Worm (Caenorhabditis elegans) whole organism, young adult: ENCODE results near the gene F54F2.9.

Experiments
- B0019.2 ChIP-seq: fragments of 200-800 bp; sonication (Bioruptor generic); conservative IDR thresholded peaks from 2 replicates; pipeline ENCODE4 v1.3.6; 2022; ENCODE audit warnings: missing genetic modification reagents, missing genetic modification characterization, missing compliant biosample characterization
- B0035.1 ChIP-seq: sonication (generic microtip); optimal IDR thresholded peaks from 2 replicates; lab custom pipeline; 2016; ENCODE audit warnings: missing genetic modification characterization, mild to moderate bottlenecking, missing compliant biosample characterization, missing genotype, missing genetic modification reagents
- C17E4.6 ChIP-seq: fragments of 200-800 bp; sonication (Bioruptor generic); IDR thresholded peaks from 2 replicates; pipeline ENCODE4 v1.3.6; 2022; ENCODE audit warnings: missing genetic modification reagents, missing genetic modification characterization, missing compliant biosample characterization
- F37B4.10 ChIP-seq: fragments of 200-800 bp; sonication (Bioruptor generic); IDR thresholded peaks from 2 replicates; pipeline ENCODE4 v1.3.6; 2022; ENCODE audit warnings: missing genetic modification characterization, missing compliant biosample characterization
- F49E8.2 ChIP-seq: sonication (generic microtip); optimal IDR thresholded peaks from 3 replicates; lab custom pipeline; 2017; ENCODE audit warnings: missing genetic modification characterization, mild to moderate bottlenecking, missing compliant biosample characterization, antibody characterized with exemption, moderate library complexity; ENCODE audit not compliant: insufficient read depth
- F52B5.7 ChIP-seq: sonication (generic microtip); optimal IDR thresholded peaks from 2 replicates; lab custom pipeline; 2016; ENCODE audit warnings: mild to moderate bottlenecking, missing genetic modification characterization, missing compliant biosample characterization
- F57C9.4 ChIP-seq: sonication (generic microtip); optimal IDR thresholded peaks from 2 replicates; lab custom pipeline; 2017; ENCODE audit warnings: mild to moderate bottlenecking, missing genetic modification characterization, missing compliant biosample characterization
- K12H6.12 ChIP-seq: fragments of 200-800 bp; sonication (Bioruptor generic); optimal IDR thresholded peaks from 2 replicates; lab custom pipeline; 2018; ENCODE audit warnings: mild to moderate bottlenecking, missing genetic modification characterization, missing compliant biosample characterization
- T07F8.4 ChIP-seq: sonication (generic microtip); optimal IDR thresholded peaks from 2 replicates; lab custom pipeline; 2016; ENCODE audit warnings: mild to moderate bottlenecking, missing genetic modification characterization, moderate library complexity, missing compliant biosample characterization
- Y53F4B.3 ChIP-seq: fragments of 200-800 bp; sonication (Bioruptor generic); IDR thresholded peaks from 2 replicates; pipeline ENCODE4 v1.3.6; 2022; ENCODE audit warnings: missing genetic modification reagents, missing genetic modification characterization, missing compliant biosample characterization
- Y53G8AR.9 ChIP-seq: fragments of 200-800 bp; sonication (Bioruptor generic); conservative IDR thresholded peaks from 2 replicates; pipeline ENCODE4 v1.3.6; 2022; ENCODE audit warnings: missing genetic modification reagents, missing genetic modification characterization, missing compliant biosample characterization
- ZK185.1 ChIP-seq: sonication (generic microtip); optimal IDR thresholded peaks from 2 replicates; lab custom pipeline; 2016; ENCODE audit warnings: mild to moderate bottlenecking, missing genetic modification characterization, missing compliant biosample characterization; ENCODE audit not compliant: poor library complexity, severe bottlenecking
- aptf-3 ChIP-seq: fragments of 200-800 bp; sonication (Bioruptor generic); IDR thresholded peaks from 2 replicates; pipeline ENCODE4 v1.3.6; 2022; ENCODE audit warnings: missing genetic modification characterization, missing compliant biosample characterization
- attf-3 ChIP-seq: fragments of 200-800 bp; sonication (Bioruptor generic); conservative IDR thresholded peaks from 2 replicates; pipeline ENCODE4 v1.3.6; 2022; ENCODE audit warnings: missing genetic modification reagents, missing genetic modification characterization, missing compliant biosample characterization
- attf-6 ChIP-seq: fragments of 200-800 bp; sonication (Bioruptor generic); IDR thresholded peaks from 2 replicates; pipeline ENCODE4 v1.3.6; 2022; ENCODE audit warnings: missing genetic modification reagents, missing genetic modification characterization, missing compliant biosample characterization
- ceh-27 ChIP-seq: fragments of 200-800 bp; sonication (Bioruptor generic); optimal IDR thresholded peaks from 2 replicates; lab custom pipeline; 2018; ENCODE audit warnings: mild to moderate bottlenecking, missing genetic modification characterization, moderate library complexity, missing compliant biosample characterization
- ceh-40 ChIP-seq: fragments of 200-800 bp; sonication (Bioruptor generic); IDR thresholded peaks from 2 replicates; pipeline ENCODE4 v1.3.6; 2022; ENCODE audit warnings: missing genetic modification characterization, missing compliant biosample characterization
- ceh-58 ChIP-seq: fragments of 200-800 bp; sonication (Bioruptor generic); IDR thresholded peaks from 2 replicates; pipeline ENCODE4 v1.3.6; 2022; ENCODE audit warnings: missing genetic modification characterization, missing compliant biosample characterization
- die-1 ChIP-seq: sonication (generic microtip); optimal IDR thresholded peaks from 2 replicates; lab custom pipeline; 2016; ENCODE audit warnings: missing genotype, mild to moderate bottlenecking, missing genetic modification characterization, missing compliant biosample characterization
- dox-1 ChIP-seq: fragments of 200-800 bp; sonication (Bioruptor generic); IDR thresholded peaks from 2 replicates; pipeline ENCODE4 v1.3.6; 2022; ENCODE audit warnings: missing genetic modification reagents, missing genetic modification characterization, missing compliant biosample characterization
- efl-1 ChIP-seq: fragments of 150-350 bp; optimal IDR thresholded peaks from 2 replicates; lab custom pipeline; 2014; ENCODE audit warnings: missing biosample characterization, missing genetic modification reagents, missing genetic modification characterization
- egl-44 ChIP-seq: fragments of 200-800 bp; sonication (Bioruptor generic); IDR thresholded peaks from 2 replicates; pipeline ENCODE4 v1.3.6; 2022; ENCODE audit warnings: missing genetic modification reagents, missing genetic modification characterization, missing compliant biosample characterization
- egrh-3 ChIP-seq: fragments of 200-800 bp; sonication (Bioruptor generic); IDR thresholded peaks from 2 replicates; pipeline ENCODE4 v1.3.6; 2022; ENCODE audit warnings: missing genetic modification reagents, missing genetic modification characterization, missing compliant biosample characterization
- hlh-12 ChIP-seq: sonication (generic microtip); optimal IDR thresholded peaks from 2 replicates; lab custom pipeline; 2016; ENCODE audit warnings: missing genetic modification characterization, missing compliant biosample characterization
- hsf-1 ChIP-seq: fragments of 200-800 bp; sonication (Bioruptor generic); IDR thresholded peaks from 2 replicates; pipeline ENCODE4 v1.3.6; 2022; ENCODE audit warnings: missing genetic modification reagents, missing genetic modification characterization, missing compliant biosample characterization
- let-526 ChIP-seq: fragments of 200-800 bp; sonication (Bioruptor generic); IDR thresholded peaks from 2 replicates; pipeline ENCODE4 v1.3.6; 2022; ENCODE audit warnings: missing genetic modification reagents, missing genetic modification characterization, missing compliant biosample characterization
- lin-26 ChIP-seq: fragments of 200-800 bp; sonication (Bioruptor generic); IDR thresholded peaks from 2 replicates; pipeline ENCODE4 v1.3.6; 2022; ENCODE audit warnings: missing genetic modification reagents, missing genetic modification characterization, missing compliant biosample characterization
- lin-35 ChIP-seq, 3 experiments: fragments of 150-350 bp in 2 of 3; sonication (generic microtip) in 1 of 3; optimal IDR thresholded peaks; 2 replicates each; lab custom pipeline; 2014 to 2018; ENCODE audit warnings: missing biosample characterization in 3 of 3, missing genetic modification characterization in 3 of 3, missing genetic modification reagents in 3 of 3
- lin-54 ChIP-seq: fragments of 200-800 bp; sonication (Bioruptor generic); optimal IDR thresholded peaks from 2 replicates; lab custom pipeline; 2018; ENCODE audit warnings: mild to moderate bottlenecking, missing genetic modification characterization, missing compliant biosample characterization
- lsl-1 ChIP-seq: fragments of 200-800 bp; sonication (Bioruptor generic); optimal IDR thresholded peaks from 2 replicates; lab custom pipeline; 2018; ENCODE audit warnings: mild to moderate bottlenecking, missing genetic modification characterization, moderate library complexity, missing compliant biosample characterization
- madf-6 ChIP-seq: fragments of 200-800 bp; sonication (Bioruptor generic); IDR thresholded peaks from 2 replicates; pipeline ENCODE4 v1.3.6; 2022; ENCODE audit warnings: missing genetic modification reagents, missing genetic modification characterization, missing compliant biosample characterization
- madf-8 ChIP-seq: fragments of 200-800 bp; sonication (Bioruptor generic); conservative IDR thresholded peaks from 2 replicates; pipeline ENCODE4 v1.3.6; 2022; ENCODE audit warnings: missing genetic modification reagents, missing genetic modification characterization, missing compliant biosample characterization
- mes-4 ChIP-seq: sonication (generic microtip); optimal IDR thresholded peaks from 2 replicates; lab custom pipeline; 2016; ENCODE audit warnings: missing genotype, missing genetic modification characterization, missing compliant biosample characterization
- nfya-1 ChIP-seq: sonication (generic microtip); optimal IDR thresholded peaks from 2 replicates; lab custom pipeline; 2017; ENCODE audit warnings: antibody characterized with exemption, missing compliant biosample characterization, missing genetic modification characterization, borderline replicate concordance; ENCODE audit not compliant: insufficient read depth
- nfya-2 ChIP-seq: fragments of 200-800 bp; sonication (Bioruptor generic); IDR thresholded peaks from 2 replicates; pipeline ENCODE4 v1.3.6; 2022; ENCODE audit warnings: missing genetic modification reagents, missing genetic modification characterization, missing compliant biosample characterization
- nfyb-1 ChIP-seq: fragments of 200-800 bp; sonication (Bioruptor generic); IDR thresholded peaks from 2 replicates; pipeline ENCODE4 v1.3.6; 2022; ENCODE audit warnings: missing genetic modification reagents, missing genetic modification characterization, missing compliant biosample characterization
- nhr-179 ChIP-seq: sonication (generic microtip); optimal IDR thresholded peaks from 2 replicates; lab custom pipeline; 2016; ENCODE audit warnings: mild to moderate bottlenecking, missing genetic modification characterization, missing compliant biosample characterization
- nhr-80 ChIP-seq: sonication (generic microtip); optimal IDR thresholded peaks from 2 replicates; lab custom pipeline; 2016; ENCODE audit warnings: missing genetic modification characterization, missing compliant biosample characterization
- pha-4 ChIP-seq: fragments of 150-350 bp; sonication (generic microtip); optimal IDR thresholded peaks from 2 replicates; lab custom pipeline; 2014; ENCODE audit warnings: missing biosample characterization, missing genetic modification reagents, missing genetic modification characterization
- repo-1 ChIP-seq: sonication (generic microtip); optimal IDR thresholded peaks from 2 replicates; lab custom pipeline; 2017; ENCODE audit warnings: mild to moderate bottlenecking, missing genetic modification characterization, missing compliant biosample characterization
- snpc-1.1 ChIP-seq: sonication (generic microtip); optimal IDR thresholded peaks from 2 replicates; lab custom pipeline; 2017; ENCODE audit warnings: missing genetic modification characterization, mild to moderate bottlenecking, missing compliant biosample characterization, antibody characterized with exemption, moderate library complexity, missing genotype, missing genetic modification reagents; ENCODE audit not compliant: insufficient read depth
- snpc-1.3 ChIP-seq: sonication (generic microtip); optimal IDR thresholded peaks from 2 replicates; lab custom pipeline; 2017; ENCODE audit warnings: missing genetic modification characterization, mild to moderate bottlenecking, missing compliant biosample characterization, antibody characterized with exemption, moderate library complexity, missing genotype, missing genetic modification reagents; ENCODE audit not compliant: insufficient read depth
- snpc-4 ChIP-seq, 5 experiments: fragments of 150-350 bp in 1 of 5; sonication (generic microtip) in 4 of 5; optimal IDR thresholded peaks; 2 replicates each; lab custom pipeline; 2014 to 2018; ENCODE audit warnings: missing genetic modification characterization in 5 of 5, missing biosample characterization in 3 of 5, antibody characterized with exemption in 2 of 5, mild to moderate bottlenecking in 2 of 5, missing compliant biosample characterization in 2 of 5, missing genotype in 2 of 5, moderate library complexity in 2 of 5, missing genetic modification reagents in 1 of 5
- somi-1 ChIP-seq: fragments of 200-800 bp; sonication (Bioruptor generic); optimal IDR thresholded peaks from 2 replicates; lab custom pipeline; 2018; ENCODE audit warnings: mild to moderate bottlenecking, missing genetic modification characterization, missing compliant biosample characterization
- unc-130 ChIP-seq: sonication (generic microtip); optimal IDR thresholded peaks from 2 replicates; lab custom pipeline; 2016; ENCODE audit warnings: missing genetic modification reagents, missing genetic modification characterization, missing compliant biosample characterization
- ztf-18 ChIP-seq: sonication (generic microtip); optimal IDR thresholded peaks from 2 replicates; lab custom pipeline; 2016; ENCODE audit warnings: missing genotype, mild to moderate bottlenecking, missing genetic modification characterization, missing compliant biosample characterization
- ztf-28 ChIP-seq: fragments of 200-800 bp; sonication (Bioruptor generic); IDR thresholded peaks from 2 replicates; pipeline ENCODE4 v1.3.6; 2022; ENCODE audit warnings: missing genetic modification reagents, missing genetic modification characterization, missing compliant biosample characterization
- ztf-6 ChIP-seq: fragments of 200-800 bp; sonication (Bioruptor generic); IDR thresholded peaks from 2 replicates; pipeline ENCODE4 v1.3.6; 2022; ENCODE audit warnings: missing genetic modification reagents, missing genetic modification characterization, missing compliant biosample characterization

Gene F54F2.9

DNA sequence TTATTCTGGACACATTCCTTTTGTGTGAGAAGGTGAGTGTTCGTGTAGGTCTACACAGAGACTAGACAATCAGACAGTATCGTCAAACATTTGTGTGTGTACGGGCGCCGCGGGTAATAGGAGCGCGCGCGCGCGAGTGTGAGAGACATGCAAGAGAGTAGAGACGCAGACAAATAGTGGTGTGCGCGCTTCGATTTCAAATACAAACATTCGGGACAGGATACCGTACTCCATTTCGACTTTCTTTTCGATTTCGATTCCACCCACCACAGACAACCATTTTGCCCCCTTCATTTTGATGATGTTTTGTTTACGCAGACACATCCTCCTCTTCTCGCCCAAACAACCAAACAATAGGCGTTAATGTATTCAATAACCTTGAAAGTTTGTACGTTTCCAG is 32.2 kb downstream of the F54F2.9 start (continued):
- TF ChIP-seq Y53F4B.3 (GFP tag; lab: Robert Waterston, UW), result no peak
- 0 out of 2 replicates have a peak, but pooled peaks have one; percentile 67 for TF ChIP-seq nfyb-1 (GFP tag; lab: Robert Waterston, UW)
- TF ChIP-seq F37B4.10 (GFP tag; lab: Robert Waterston, UW), result no peak
- no peak for TF ChIP-seq somi-1
- peak; percentile 85 for TF ChIP-seq madf-6
- no peak for TF ChIP-seq egl-44 (GFP tag; lab: Robert Waterston, UW)
- no peak for TF ChIP-seq hlh-12 (tag; lab: Kevin White, UChicago)
- TF ChIP-seq F49E8.2 (tag; lab: Kevin White, UChicago), result no peak
- no peak for TF ChIP-seq ceh-58 (GFP tag; lab: Robert Waterston, UW)
- TF ChIP-seq B0035.1 (tag; lab: Kevin White, UChicago), result no peak
- TF ChIP-seq nfya-1, result no peak
- TF ChIP-seq Y53G8AR.9 (GFP tag; lab: Robert Waterston, UW), result 0 out of 2 replicates have a peak, but pooled peaks have one; percentile 42
- no peak for TF ChIP-seq mes-4 (tag; lab: Kevin White, UChicago)
- peak; percentile 69 for TF ChIP-seq hsf-1
- no peak for TF ChIP-seq T07F8.4 (tag; lab: Kevin White, UChicago)
- no peak for TF ChIP-seq snpc-4 (GFP tag; optimal IDR thresholded peaks at IDR 0.05; lab: Kevin White, UChicago)
- peak in 3 of 4 experiments; percentile 43 to 72 (median 64) for TF ChIP-seq snpc-4 (tag; optimal IDR thresholded peaks at IDR 0.05; lab: Kevin White, UChicago)
- peak; percentile 51 for TF ChIP-seq die-1 (tag; lab: Kevin White, UChicago)
- TF ChIP-seq K12H6.12 (tag; lab: Kevin White, UChicago), result no peak
- TF ChIP-seq madf-8 (GFP tag; lab: Robert Waterston, UW), result no peak
- TF ChIP-seq aptf-3 (GFP tag; lab: Robert Waterston, UW), result no peak
- no peak for TF ChIP-seq F57C9.4 (tag; lab: Kevin White, UChicago)
- TF ChIP-seq attf-6 (GFP tag; lab: Robert Waterston, UW), result no peak
- no peak for TF ChIP-seq ceh-40
- no peak for TF ChIP-seq unc-130 (GFP tag; lab: Kevin White, UChicago)
- no peak for TF ChIP-seq C17E4.6 (GFP tag; lab: Robert Waterston, UW)
- 0 out of 2 replicates have a peak, but pooled peaks have one; percentile 48 for TF ChIP-seq lin-26 (GFP tag; lab: Robert Waterston, UW)
- no peak for TF ChIP-seq B0019.2 (GFP tag; lab: Robert Waterston, UW)
- TF ChIP-seq repo-1 (tag; lab: Kevin White, UChicago), result no peak
- TF ChIP-seq attf-3 (GFP tag; lab: Robert Waterston, UW), result peak; percentile 48; the same call in 1 of the 2 replicates
- TF ChIP-seq efl-1 (GFP tag; lab: Kevin White, UChicago), result peak; percentile 64
- peak; percentile 10 for TF ChIP-seq lsl-1 (GFP tag; lab: Kevin White, UChicago)
- TF ChIP-seq ceh-27 (GFP tag; lab: Kevin White, UChicago), result peak; percentile 63
- peak; percentile 64 for TF ChIP-seq lin-54 (GFP tag; lab: Kevin White, UChicago)
- no peak for TF ChIP-seq lin-35 (GFP tag; optimal IDR thresholded peaks at IDR 0.05; lab: Kevin White, UChicago)
- TF ChIP-seq snpc-1.3 (tag; lab: Kevin White, UChicago), result no peak
- no peak for TF ChIP-seq nhr-179 (tag; lab: Kevin White, UChicago)
- peak; percentile 39 for TF ChIP-seq pha-4
- no peak for TF ChIP-seq snpc-1.1 (tag; lab: Kevin White, UChicago)
- TF ChIP-seq egrh-3 (GFP tag; lab: Robert Waterston, UW), result no peak
- TF ChIP-seq nhr-80 (tag; lab: Kevin White, UChicago), result peak; percentile 88
- peak; percentile 18; the same call in 1 of the 2 replicates for TF ChIP-seq let-526 (GFP tag; lab: Robert Waterston, UW)
- no peak for TF ChIP-seq ztf-6 (GFP tag; lab: Robert Waterston, UW)
- TF ChIP-seq ZK185.1 (tag; lab: Kevin White, UChicago), result peak; percentile 48
- no peak for TF ChIP-seq nfya-2 (GFP tag; lab: Robert Waterston, UW)
- peak; percentile 84 for TF ChIP-seq dox-1 (GFP tag; lab: Robert Waterston, UW)
- no peak for TF ChIP-seq ztf-28 (GFP tag; lab: Robert Waterston, UW)
- no peak for TF ChIP-seq ztf-18 (tag; lab: Kevin White, UChicago)
- TF ChIP-seq F52B5.7 (tag; lab: Kevin White, UChicago), result no peak
